Fruit fly (Drosophila melanogaster) whole organism, embryonic: ENCODE measurements around the gene Spx.

Experiments
- Blimp-1 ChIP-seq: fragments of 200-800 bp; sonication (Bioruptor generic); optimal IDR thresholded peaks from 3 replicates; lab custom pipeline; 2018; ENCODE audit warnings: missing biosample characterization, missing genetic modification characterization, mild to moderate bottlenecking, moderate library complexity, missing genetic modification reagents
- CG10267 ChIP-seq: fragments of 200-800 bp; sonication (Bioruptor generic); optimal IDR thresholded peaks from 2 replicates; lab custom pipeline; 2018; ENCODE audit warnings: missing biosample characterization, mild to moderate bottlenecking, missing genetic modification characterization, moderate library complexity
- CG10959 ChIP-seq: fragments of 200-800 bp; sonication (Bioruptor generic); IDR thresholded peaks from 2 replicates; pipeline ENCODE4 v1.3.6; 2022; ENCODE audit warnings: missing biosample characterization, missing genetic modification characterization
- CG11695 ChIP-seq: fragments of 200-800 bp; sonication (Bioruptor generic); IDR thresholded peaks from 3 replicates; pipeline ENCODE4 v1.3.6; 2022; ENCODE audit warnings: missing biosample characterization, missing genetic modification characterization
- CG12299 ChIP-seq: fragments of 200-800 bp; sonication (Bioruptor generic); optimal IDR thresholded peaks from 2 replicates; lab custom pipeline; 2018; ENCODE audit warnings: missing biosample characterization, mild to moderate bottlenecking, missing genetic modification characterization
- CG13296 ChIP-seq: fragments of 200-800 bp; sonication (Bioruptor generic); optimal IDR thresholded peaks from 3 replicates; lab custom pipeline; 2018; ENCODE audit warnings: missing biosample characterization, mild to moderate bottlenecking, missing genetic modification characterization
- CG15011 ChIP-seq: fragments of 200-800 bp; sonication (Bioruptor generic); optimal IDR thresholded peaks from 3 replicates; lab custom pipeline; 2018; ENCODE audit warnings: missing biosample characterization, mild to moderate bottlenecking, missing genetic modification characterization
- CG15269 ChIP-seq: fragments of 200-800 bp; sonication (Bioruptor generic); optimal IDR thresholded peaks from 2 replicates; lab custom pipeline; 2018; ENCODE audit warnings: missing biosample characterization, mild to moderate bottlenecking, missing genetic modification characterization, moderate library complexity
- CG17186 ChIP-seq: fragments of 200-800 bp; sonication (Bioruptor generic); optimal IDR thresholded peaks from 3 replicates; lab custom pipeline; 2017; ENCODE audit warnings: missing biosample characterization, missing genetic modification reagents, missing genetic modification characterization
- CG18619 ChIP-seq: fragments of 200-800 bp; sonication (Bioruptor generic); optimal IDR thresholded peaks from 3 replicates; lab custom pipeline; 2017; ENCODE audit warnings: missing biosample characterization, mild to moderate bottlenecking, missing genetic modification characterization
- CG2116 ChIP-seq: fragments of 200-800 bp; sonication (Bioruptor generic); optimal IDR thresholded peaks from 3 replicates; lab custom pipeline; 2018; ENCODE audit warnings: missing biosample characterization, mild to moderate bottlenecking, missing genetic modification characterization
- CG2129 ChIP-seq: fragments of 200-800 bp; sonication (Bioruptor generic); IDR thresholded peaks from 2 replicates; pipeline ENCODE4 v1.3.6; 2022; ENCODE audit warnings: missing biosample characterization, missing genetic modification characterization; ENCODE audit not compliant: partially characterized antibody
- CG2199 ChIP-seq: fragments of 200-800 bp; sonication (Bioruptor generic); IDR thresholded peaks from 3 replicates; pipeline ENCODE4 v1.3.6; 2022; ENCODE audit warnings: missing biosample characterization, missing genetic modification characterization
- CG34422 ChIP-seq: fragments of 200-800 bp; sonication (Bioruptor generic); IDR thresholded peaks from 3 replicates; pipeline ENCODE4 v1.3.6; 2022; ENCODE audit warnings: missing biosample characterization, missing genetic modification characterization
- CG4820 ChIP-seq: fragments of 200-800 bp; sonication (Bioruptor generic); optimal IDR thresholded peaks from 3 replicates; lab custom pipeline; 2016; ENCODE audit warnings: missing biosample characterization, missing genetic modification characterization
- CG5953 ChIP-seq: fragments of 200-800 bp; sonication (Bioruptor generic); IDR thresholded peaks from 2 replicates; pipeline ENCODE4 v1.3.6; 2022; ENCODE audit warnings: missing biosample characterization, missing genetic modification characterization
- CG6254 ChIP-seq: fragments of 200-800 bp; sonication (Bioruptor generic); optimal IDR thresholded peaks from 3 replicates; lab custom pipeline; 2017; ENCODE audit warnings: mild to moderate bottlenecking, missing biosample characterization, missing genetic modification reagents, missing genetic modification characterization
- CG6654 ChIP-seq: fragments of 200-800 bp; sonication (Bioruptor generic); optimal IDR thresholded peaks from 2 replicates; lab custom pipeline; 2017; ENCODE audit warnings: missing biosample characterization, mild to moderate bottlenecking, missing genetic modification characterization
- CG7556 ChIP-seq: fragments of 200-800 bp; sonication (Bioruptor generic); optimal IDR thresholded peaks from 2 replicates; lab custom pipeline; 2017; ENCODE audit warnings: missing biosample characterization, mild to moderate bottlenecking, missing genetic modification characterization
- CG7928 ChIP-seq: fragments of 200-800 bp; sonication (Bioruptor generic); optimal IDR thresholded peaks from 2 replicates; lab custom pipeline; 2017; ENCODE audit warnings: missing biosample characterization, mild to moderate bottlenecking, missing genetic modification characterization
- CrebB ChIP-seq: fragments of 200-800 bp; sonication (Bioruptor generic); optimal IDR thresholded peaks from 3 replicates; lab custom pipeline; 2018; ENCODE audit warnings: missing biosample characterization, mild to moderate bottlenecking, missing genetic modification characterization
- Doc3 ChIP-seq: fragments of 200-800 bp; sonication (Bioruptor generic); IDR thresholded peaks from 3 replicates; pipeline ENCODE4 v1.3.6; 2022; ENCODE audit warnings: missing biosample characterization, missing genetic modification characterization; ENCODE audit not compliant: partially characterized antibody
- HLH54F ChIP-seq: fragments of 200-800 bp; sonication (Bioruptor generic); optimal IDR thresholded peaks from 3 replicates; lab custom pipeline; 2016; ENCODE audit warnings: missing biosample characterization, missing genetic modification characterization
- HmgZ ChIP-seq: fragments of 200-800 bp; sonication (Bioruptor generic); optimal IDR thresholded peaks from 2 replicates; lab custom pipeline; 2018; ENCODE audit warnings: missing biosample characterization, mild to moderate bottlenecking, missing genetic modification characterization
- Lhr ChIP-seq: fragments of 200-800 bp; sonication (Bioruptor generic); optimal IDR thresholded peaks from 3 replicates; lab custom pipeline; 2017; ENCODE audit warnings: mild to moderate bottlenecking, missing biosample characterization, missing genetic modification reagents, missing genetic modification characterization
- Med ChIP-seq: fragments of 200-800 bp; sonication (Bioruptor generic); peaks from one replicate; lab custom pipeline; 2016; ENCODE audit warnings: missing biosample characterization, missing genetic modification characterization, mild to moderate bottlenecking, inconsistent platforms, moderate library complexity
- Mrtf ChIP-seq: fragments of 200-800 bp; sonication (Bioruptor generic); IDR thresholded peaks from 3 replicates; pipeline ENCODE4 v1.3.6; 2022; ENCODE audit warnings: missing biosample characterization, missing genetic modification characterization
- NC2α ChIP-seq: fragments of 200-800 bp; sonication (Bioruptor generic); optimal IDR thresholded peaks from 2 replicates; lab custom pipeline; 2016; ENCODE audit warnings: missing biosample characterization, missing genetic modification characterization
- Scr ChIP-seq: fragments of 200-800 bp; sonication (Bioruptor generic); IDR thresholded peaks from 2 replicates; pipeline ENCODE4 v1.3.6; 2022; ENCODE audit warnings: missing biosample characterization, missing genetic modification characterization; ENCODE audit not compliant: partially characterized antibody
- Sin3A ChIP-seq: fragments of >200 bp; optimal IDR thresholded peaks from 2 replicates; lab custom pipeline; 2018
- abd-A ChIP-seq: fragments of 200-800 bp; sonication (Bioruptor generic); optimal IDR thresholded peaks from 3 replicates; lab custom pipeline; 2019; ENCODE audit warnings: missing biosample characterization, mild to moderate bottlenecking, missing genetic modification characterization, moderate library complexity
- amos ChIP-seq: fragments of 200-800 bp; sonication (Bioruptor generic); IDR thresholded peaks from 2 replicates; pipeline ENCODE4 v1.3.6; 2022; ENCODE audit warnings: missing biosample characterization, missing genetic modification characterization; ENCODE audit not compliant: partially characterized antibody
- bsh ChIP-seq, 2 experiments: fragments of 200-800 bp; sonication (Bioruptor generic); optimal IDR thresholded peaks; 2 replicates each; lab custom pipeline; 2017 to 2018; ENCODE audit warnings: mild to moderate bottlenecking in 2 of 2, missing biosample characterization in 2 of 2, missing genetic modification characterization in 2 of 2, moderate library complexity in 1 of 2
- btn ChIP-seq: fragments of 200-800 bp; sonication (Bioruptor generic); optimal IDR thresholded peaks from 2 replicates; lab custom pipeline; 2016; ENCODE audit warnings: missing biosample characterization, missing genetic modification characterization
- disco-r ChIP-seq: fragments of 200-800 bp; sonication (Bioruptor generic); optimal IDR thresholded peaks from 2 replicates; lab custom pipeline; 2016; ENCODE audit warnings: missing biosample characterization, missing genetic modification characterization
- dmrt99B ChIP-seq: fragments of 200-800 bp; sonication (Bioruptor generic); optimal IDR thresholded peaks from 2 replicates; lab custom pipeline; 2018; ENCODE audit warnings: missing biosample characterization, mild to moderate bottlenecking, missing genetic modification characterization, moderate library complexity
- dysf ChIP-seq: fragments of 200-800 bp; sonication (Bioruptor generic); IDR thresholded peaks from 3 replicates; pipeline ENCODE4 v1.3.6; 2022; ENCODE audit warnings: missing biosample characterization, missing genetic modification characterization
- en ChIP-seq: fragments of 200-800 bp; sonication (Bioruptor generic); optimal IDR thresholded peaks from 2 replicates; lab custom pipeline; 2016; ENCODE audit warnings: missing biosample characterization, missing genetic modification characterization
- ftz-f1 ChIP-seq: fragments of 200-800 bp; sonication (Bioruptor generic); optimal IDR thresholded peaks from 2 replicates; lab custom pipeline; 2016; ENCODE audit warnings: missing biosample characterization, missing genetic modification characterization
- gcm2 ChIP-seq: fragments of 200-800 bp; sonication (Bioruptor generic); optimal IDR thresholded peaks from 2 replicates; lab custom pipeline; 2016; ENCODE audit warnings: missing biosample characterization, missing genetic modification characterization
- gfzf ChIP-seq: fragments of 200-800 bp; sonication (Bioruptor generic); optimal IDR thresholded peaks from 2 replicates; lab custom pipeline; 2016; ENCODE audit warnings: missing biosample characterization, mild to moderate bottlenecking, missing genetic modification characterization, moderate library complexity
- gro ChIP-seq: fragments of 200-800 bp; sonication (Bioruptor generic); optimal IDR thresholded peaks from 2 replicates; lab custom pipeline; 2016; ENCODE audit warnings: missing biosample characterization, missing genetic modification characterization
- luna ChIP-seq: fragments of 200-800 bp; sonication (Bioruptor generic); optimal IDR thresholded peaks from 2 replicates; lab custom pipeline; 2016; ENCODE audit warnings: missing biosample characterization, missing genetic modification characterization
- odd ChIP-seq: fragments of 200-800 bp; sonication (Bioruptor generic); optimal IDR thresholded peaks from 2 replicates; lab custom pipeline; 2017; ENCODE audit warnings: missing biosample characterization, mild to moderate bottlenecking, missing genetic modification characterization
- otp ChIP-seq: fragments of 200-800 bp; sonication (Bioruptor generic); IDR thresholded peaks from 3 replicates; pipeline ENCODE4, ENCODE4 v1.3.6; 2022; ENCODE audit warnings: missing biosample characterization, missing genetic modification characterization
- row ChIP-seq: fragments of 200-800 bp; sonication (Bioruptor generic); IDR thresholded peaks from 3 replicates; pipeline ENCODE4 v1.3.6; 2022; ENCODE audit warnings: missing biosample characterization, missing genetic modification characterization
- shn ChIP-seq: fragments of 200-800 bp; sonication (Bioruptor generic); optimal IDR thresholded peaks from 3 replicates; lab custom pipeline; 2016; ENCODE audit warnings: missing biosample characterization, missing genetic modification characterization
- sima ChIP-seq: fragments of 200-800 bp; sonication (Bioruptor generic); optimal IDR thresholded peaks from 2 replicates; lab custom pipeline; 2016; ENCODE audit warnings: missing biosample characterization, missing genetic modification characterization
- slou ChIP-seq: fragments of 200-800 bp; sonication (Bioruptor generic); optimal IDR thresholded peaks from 3 replicates; lab custom pipeline; 2016; ENCODE audit warnings: missing biosample characterization, missing genetic modification characterization
- trem ChIP-seq: fragments of 200-800 bp; optimal IDR thresholded peaks from 3 replicates; lab custom pipeline; 2019; ENCODE audit warnings: missing biosample characterization, mild to moderate bottlenecking, missing genetic modification characterization, moderate library complexity
- unc-4 ChIP-seq: fragments of 200-800 bp; sonication (Bioruptor generic); IDR thresholded peaks from 2 replicates; pipeline ENCODE4 v1.3.6; 2022; ENCODE audit warnings: missing biosample characterization, missing genetic modification characterization; ENCODE audit not compliant: partially characterized antibody

The Spx gene

DNA sequence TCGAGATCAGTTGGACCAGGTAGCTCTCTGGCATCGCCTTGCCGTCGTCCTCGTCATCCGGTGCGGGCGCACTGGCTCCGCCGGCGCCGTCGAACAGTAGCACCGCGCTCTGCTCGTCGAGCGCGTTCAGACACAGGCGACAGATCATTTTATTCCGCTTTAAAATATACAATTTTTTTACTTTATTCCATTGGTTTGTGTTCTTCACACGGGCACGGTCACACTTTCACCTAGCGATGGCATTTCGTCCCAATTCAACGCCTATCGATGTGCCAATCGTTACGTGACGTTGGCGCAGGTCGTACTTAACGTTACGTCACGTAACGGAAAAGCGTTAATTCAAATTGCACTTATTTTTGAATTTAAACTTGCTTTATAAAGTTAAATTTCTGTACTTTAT, 45.4 kb downstream of the Spx start, which contains the start of gene CG12219 (continued):
- no peak for TF ChIP-seq CG34422
- no peak for TF ChIP-seq btn (GFP tag; lab: Kevin White, UChicago)
- TF ChIP-seq slou = no peak
- no peak for TF ChIP-seq CrebB (tag; lab: Kevin White, UChicago)
- TF ChIP-seq Scr = peak; percentile 59
- TF ChIP-seq CG17186 (GFP tag; lab: Kevin White, UChicago) = peak; percentile 20
- TF ChIP-seq gfzf (GFP tag; lab: Kevin White, UChicago) = peak; percentile 65
- TF ChIP-seq sima (GFP tag; lab: Kevin White, UChicago) = no peak
- no peak for TF ChIP-seq HLH54F (GFP tag; lab: Kevin White, UChicago)
- no peak for TF ChIP-seq CG2199
- no peak for TF ChIP-seq CG7556
- no peak for TF ChIP-seq bsh (GFP tag; optimal IDR thresholded peaks at IDR 0.05; lab: Kevin White, UChicago)
- TF ChIP-seq Doc3 (GFP tag; lab: Robert Waterston, UW) = 0 out of 3 replicates have a peak, but pooled peaks have one; percentile 41
- no peak for TF ChIP-seq CG4820 (GFP tag; lab: Kevin White, UChicago)
- peak; percentile 5 for TF ChIP-seq Lhr (GFP tag; lab: Kevin White, UChicago)
- no peak for TF ChIP-seq otp (GFP tag; lab: Robert Waterston, UW)
- TF ChIP-seq Sin3A = peak; percentile 8
- TF ChIP-seq en = no peak
- peak; percentile 13 for TF ChIP-seq CG10267 (tag; lab: Kevin White, UChicago)
- no peak for TF ChIP-seq luna (GFP tag; lab: Kevin White, UChicago)
- TF ChIP-seq dysf = no peak
- TF ChIP-seq dmrt99B (tag; lab: Kevin White, UChicago) = no peak
- TF ChIP-seq CG10959 (GFP tag; lab: Robert Waterston, UW) = no peak
- no peak for TF ChIP-seq row (GFP tag; lab: Robert Waterston, UW)
- TF ChIP-seq CG6254 = no peak
- no peak for TF ChIP-seq Blimp-1 (GFP tag; lab: Kevin White, UChicago)
- no peak for TF ChIP-seq Mrtf (GFP tag; lab: Robert Waterston, UW)
- no peak for TF ChIP-seq CG6654 (GFP tag; lab: Kevin White, UChicago)
- TF ChIP-seq Med = peak; percentile 64
- TF ChIP-seq odd = no peak
- TF ChIP-seq CG13296 (GFP tag; lab: Kevin White, UChicago) = no peak
- no peak for TF ChIP-seq NC2α
- no peak for TF ChIP-seq shn
- no peak for TF ChIP-seq CG12299 (tag; lab: Kevin White, UChicago)
- TF ChIP-seq CG5953 (GFP tag; lab: Robert Waterston, UW) = no peak
- no peak for TF ChIP-seq gcm2 (GFP tag; lab: Kevin White, UChicago)
- TF ChIP-seq ftz-f1 (GFP tag; lab: Kevin White, UChicago) = no peak
- TF ChIP-seq abd-A (tag; lab: Kevin White, UChicago) = no peak
- TF ChIP-seq CG15011 = no peak
- no peak for TF ChIP-seq CG7928 (GFP tag; lab: Kevin White, UChicago)
- no peak for TF ChIP-seq CG11695 (GFP tag; lab: Robert Waterston, UW)
- TF ChIP-seq gro = no peak
- no peak for TF ChIP-seq disco-r (GFP tag; lab: Kevin White, UChicago)
- TF ChIP-seq CG15269 (tag; lab: Kevin White, UChicago) = no peak
- TF ChIP-seq amos (GFP tag; lab: Robert Waterston, UW) = peak; percentile 71; the same call in 1 of the 2 replicates
- TF ChIP-seq trem (tag; lab: Kevin White, UChicago) = peak; percentile 49
- TF ChIP-seq HmgZ (tag; lab: Kevin White, UChicago) = peak; percentile 20
- peak; percentile 27; the same call in 1 of the 2 replicates for TF ChIP-seq CG2129 (GFP tag; lab: Robert Waterston, UW)
- TF ChIP-seq unc-4 (GFP tag; lab: Robert Waterston, UW) = peak; percentile 69
- peak; percentile 61 for TF ChIP-seq CG2116 (GFP tag; lab: Kevin White, UChicago)
- no peak for TF ChIP-seq CG18619 (GFP tag; lab: Kevin White, UChicago)
